Fruit fly (Drosophila melanogaster) whole organism, embryonic: Measurements from ENCODE around the gene tyn.
A peak's percentile ranks its signal among the peaks of the same experiment; 100 is the strongest.

Experiments used
- Blimp-1 ChIP-seq: fragments of 200-800 bp; sonication (Bioruptor generic); optimal IDR thresholded peaks from 3 replicates; lab custom pipeline; 2018; ENCODE audit warnings: missing biosample characterization, missing genetic modification characterization, mild to moderate bottlenecking, moderate library complexity, missing genetic modification reagents
- C15 ChIP-seq: fragments of 200-800 bp; sonication (Bioruptor generic); IDR thresholded peaks from 3 replicates; pipeline ENCODE4 v1.3.6; 2022; ENCODE audit warnings: missing biosample characterization, missing genetic modification characterization
- CG10543 ChIP-seq: fragments of 200-800 bp; sonication (Bioruptor generic); optimal IDR thresholded peaks from 3 replicates; lab custom pipeline; 2017; ENCODE audit warnings: missing biosample characterization, mild to moderate bottlenecking, missing genetic modification characterization, moderate library complexity
- CG11695 ChIP-seq: fragments of 200-800 bp; sonication (Bioruptor generic); IDR thresholded peaks from 3 replicates; pipeline ENCODE4 v1.3.6; 2022; ENCODE audit warnings: missing biosample characterization, missing genetic modification characterization
- CG12071 ChIP-seq: fragments of 200-800 bp; sonication (Bioruptor generic); optimal IDR thresholded peaks from 3 replicates; lab custom pipeline; 2018; ENCODE audit warnings: missing biosample characterization, mild to moderate bottlenecking, missing genetic modification characterization
- CG13123 ChIP-seq: fragments of 200-800 bp; sonication (Bioruptor generic); optimal IDR thresholded peaks from 2 replicates; lab custom pipeline; 2016; ENCODE audit warnings: missing biosample characterization, missing genetic modification characterization
- CG13424 ChIP-seq: fragments of 200-800 bp; sonication (Bioruptor generic); optimal IDR thresholded peaks from 2 replicates; lab custom pipeline; 2019; ENCODE audit warnings: missing biosample characterization, mild to moderate bottlenecking, missing genetic modification characterization, moderate library complexity
- CG14710 ChIP-seq: fragments of 200-800 bp; sonication (Bioruptor generic); optimal IDR thresholded peaks from 3 replicates; lab custom pipeline; 2019; ENCODE audit warnings: missing biosample characterization, mild to moderate bottlenecking, missing genetic modification characterization, moderate library complexity
- CG14965 ChIP-seq: fragments of 200-800 bp; sonication (Bioruptor generic); optimal IDR thresholded peaks from 2 replicates; lab custom pipeline; 2016; ENCODE audit warnings: missing biosample characterization, missing genetic modification characterization, borderline replicate concordance
- CG1529 ChIP-seq: fragments of 200-800 bp; sonication (Bioruptor generic); optimal IDR thresholded peaks from 3 replicates; lab custom pipeline; 2018; ENCODE audit warnings: missing biosample characterization, missing genetic modification characterization
- CG15601 ChIP-seq: fragments of 200-800 bp; sonication (Bioruptor generic); optimal IDR thresholded peaks from 3 replicates; lab custom pipeline; 2019; ENCODE audit warnings: missing biosample characterization, mild to moderate bottlenecking, missing genetic modification characterization, moderate library complexity
- CG15696 ChIP-seq: fragments of 200-800 bp; sonication (Bioruptor generic); optimal IDR thresholded peaks from 2 replicates; lab custom pipeline; 2019; ENCODE audit warnings: missing biosample characterization, mild to moderate bottlenecking, missing genetic modification characterization, moderate library complexity
- CG16863 ChIP-seq: fragments of 200-800 bp; sonication (Bioruptor generic); optimal IDR thresholded peaks from 3 replicates; lab custom pipeline; 2016; ENCODE audit warnings: missing biosample characterization, missing genetic modification characterization
- CG18599 ChIP-seq: fragments of 200-800 bp; sonication (Bioruptor generic); optimal IDR thresholded peaks from 3 replicates; lab custom pipeline; 2017; ENCODE audit warnings: missing biosample characterization, missing genetic modification characterization, mild to moderate bottlenecking, moderate library complexity, missing genetic modification reagents
- CG2202 ChIP-seq: fragments of 200-800 bp; sonication (Bioruptor generic); optimal IDR thresholded peaks from 2 replicates; lab custom pipeline; 2018; ENCODE audit warnings: missing biosample characterization, mild to moderate bottlenecking, missing genetic modification characterization
- CG3065 ChIP-seq: fragments of 200-800 bp; sonication (Bioruptor generic); optimal IDR thresholded peaks from 2 replicates; lab custom pipeline; 2016; ENCODE audit warnings: missing biosample characterization, missing genetic modification characterization
- CG32772 ChIP-seq: fragments of 200-800 bp; sonication (Bioruptor generic); IDR thresholded peaks from 2 replicates; pipeline ENCODE4 v1.3.6; 2022; ENCODE audit warnings: missing biosample characterization, missing genetic modification characterization
- CG5180 ChIP-seq: fragments of 200-800 bp; sonication (Bioruptor generic); optimal IDR thresholded peaks from 3 replicates; lab custom pipeline; 2017; ENCODE audit warnings: missing biosample characterization, missing genetic modification characterization, mild to moderate bottlenecking, moderate library complexity, missing genetic modification reagents
- CrebB ChIP-seq: fragments of 200-800 bp; sonication (Bioruptor generic); optimal IDR thresholded peaks from 3 replicates; lab custom pipeline; 2018; ENCODE audit warnings: missing biosample characterization, mild to moderate bottlenecking, missing genetic modification characterization
- Dbx ChIP-seq: fragments of 200-800 bp; sonication (Bioruptor generic); IDR thresholded peaks from 3 replicates; pipeline ENCODE4 v1.3.6; 2022; ENCODE audit warnings: missing biosample characterization, missing genetic modification characterization
- Dek ChIP-seq: fragments of 200-800 bp; sonication (Bioruptor generic); optimal IDR thresholded peaks from 3 replicates; lab custom pipeline; 2019; ENCODE audit warnings: missing biosample characterization, mild to moderate bottlenecking, missing genetic modification characterization, moderate library complexity
- Dll ChIP-seq: fragments of 200-800 bp; sonication (Bioruptor generic); IDR thresholded peaks from 4 replicates; pipeline ENCODE4 v1.3.6; 2022; ENCODE audit warnings: missing biosample characterization, missing genetic modification characterization; ENCODE audit not compliant: partially characterized antibody
- Ets97D ChIP-seq: fragments of 200-800 bp; sonication (Bioruptor generic); optimal IDR thresholded peaks from 3 replicates; lab custom pipeline; 2016; ENCODE audit warnings: missing biosample characterization, missing genetic modification characterization
- Fer3 ChIP-seq: fragments of 200-800 bp; sonication (Bioruptor generic); optimal IDR thresholded peaks from 2 replicates; lab custom pipeline; 2018; ENCODE audit warnings: missing biosample characterization, mild to moderate bottlenecking, missing genetic modification characterization, moderate library complexity
- H15 ChIP-seq: fragments of 200-800 bp; sonication (Bioruptor generic); IDR thresholded peaks from 3 replicates; pipeline ENCODE4 v1.3.6; 2022; ENCODE audit warnings: missing biosample characterization, missing genetic modification characterization
- HLH3B ChIP-seq: fragments of 200-800 bp; sonication (Bioruptor generic); IDR thresholded peaks from 2 replicates; pipeline ENCODE4 v1.3.6; 2022; ENCODE audit warnings: missing biosample characterization, missing genetic modification characterization
- HLH4C ChIP-seq: fragments of 200-800 bp; sonication (Bioruptor generic); IDR thresholded peaks from 3 replicates; pipeline ENCODE4 v1.3.6; 2022; ENCODE audit warnings: missing biosample characterization, missing genetic modification characterization; ENCODE audit not compliant: partially characterized antibody
- Hr51 ChIP-seq, 2 experiments: fragments of 200-800 bp; sonication (Bioruptor generic); optimal IDR thresholded peaks; 2 replicates in 1 of 2; 3 replicates in 1 of 2; lab custom pipeline; 2016 to 2018; ENCODE audit warnings: missing biosample characterization in 2 of 2, missing genetic modification characterization in 2 of 2, mild to moderate bottlenecking in 1 of 2, moderate library complexity in 1 of 2
- Pdp1 ChIP-seq, 2 experiments: fragments of 200-800 bp; sonication (Bioruptor generic); optimal IDR thresholded peaks; 3 replicates each; lab custom pipeline; 2016; ENCODE audit warnings: missing biosample characterization in 2 of 2, missing genetic modification characterization in 2 of 2, mild to moderate bottlenecking in 1 of 2, moderate library complexity in 1 of 2
- Xbp1 ChIP-seq: fragments of 200-800 bp; sonication (Bioruptor generic); optimal IDR thresholded peaks from 3 replicates; lab custom pipeline; 2016; ENCODE audit warnings: missing biosample characterization, mild to moderate bottlenecking, missing genetic modification characterization
- ab ChIP-seq: fragments of 200-800 bp; sonication (Bioruptor generic); optimal IDR thresholded peaks from 2 replicates; lab custom pipeline; 2016; ENCODE audit warnings: missing biosample characterization, missing genetic modification characterization
- ac ChIP-seq: fragments of 200-800 bp; sonication (Bioruptor generic); optimal IDR thresholded peaks from 3 replicates; lab custom pipeline; 2017; ENCODE audit warnings: missing biosample characterization, mild to moderate bottlenecking, missing genetic modification characterization
- cwo ChIP-seq: fragments of 200-800 bp; sonication (Bioruptor generic); optimal IDR thresholded peaks from 3 replicates; lab custom pipeline; 2017; ENCODE audit warnings: missing biosample characterization, missing genetic modification characterization, mild to moderate bottlenecking, moderate library complexity, missing genetic modification reagents
- dpn ChIP-seq, 2 experiments: fragments of 200-800 bp; sonication (Bioruptor generic); optimal IDR thresholded peaks; 3 replicates each; lab custom pipeline; 2016; ENCODE audit warnings: missing biosample characterization in 2 of 2, missing genetic modification characterization in 2 of 2
- exex ChIP-seq: fragments of 200-800 bp; sonication (Bioruptor generic); optimal IDR thresholded peaks from 4 replicates; lab custom pipeline; 2018; ENCODE audit warnings: missing biosample characterization, mild to moderate bottlenecking, missing genetic modification characterization, moderate library complexity
- fd102C ChIP-seq: fragments of 200-800 bp; sonication (Bioruptor generic); optimal IDR thresholded peaks from 2 replicates; lab custom pipeline; 2018; ENCODE audit warnings: missing biosample characterization, mild to moderate bottlenecking, missing genetic modification characterization, moderate library complexity
- fd96Cb ChIP-seq: fragments of 200-800 bp; sonication (Bioruptor generic); optimal IDR thresholded peaks from 2 replicates; lab custom pipeline; 2018; ENCODE audit warnings: missing biosample characterization, mild to moderate bottlenecking, missing genetic modification characterization, moderate library complexity
- gcm ChIP-seq: fragments of 200-800 bp; sonication (Bioruptor generic); optimal IDR thresholded peaks from 2 replicates; lab custom pipeline; 2019; ENCODE audit warnings: missing biosample characterization, mild to moderate bottlenecking, missing genetic modification characterization, moderate library complexity
- gfzf ChIP-seq: fragments of 200-800 bp; sonication (Bioruptor generic); optimal IDR thresholded peaks from 2 replicates; lab custom pipeline; 2016; ENCODE audit warnings: missing biosample characterization, mild to moderate bottlenecking, missing genetic modification characterization, moderate library complexity
- hb ChIP-seq: fragments of 200-800 bp; sonication (Bioruptor generic); IDR thresholded peaks from 3 replicates; pipeline ENCODE4 v1.3.6; 2022; ENCODE audit warnings: missing biosample characterization, missing genetic modification characterization; ENCODE audit not compliant: partially characterized antibody
- lola ChIP-seq, 3 experiments: fragments of >200 bp in 2 of 3; fragments of 200-800 bp in 1 of 3; sonication (Bioruptor generic) in 1 of 3; optimal IDR thresholded peaks; 2 replicates each; lab custom pipeline; 2017 to 2019; ENCODE audit warnings: missing biosample characterization in 3 of 3, missing genetic modification characterization in 3 of 3, mild to moderate bottlenecking in 1 of 3, moderate library complexity in 1 of 3
- pfk ChIP-seq: fragments of 200-800 bp; sonication (Bioruptor generic); optimal IDR thresholded peaks from 2 replicates; lab custom pipeline; 2018; ENCODE audit warnings: missing biosample characterization, mild to moderate bottlenecking, missing genetic modification characterization, moderate library complexity
- sc ChIP-seq, 3 experiments: fragments of >200 bp in 2 of 3; fragments of 200-800 bp in 1 of 3; sonication (Bioruptor generic) in 1 of 3; optimal IDR thresholded peaks; 2 replicates in 2 of 3; 3 replicates in 1 of 3; lab custom pipeline; 2017; ENCODE audit warnings: mild to moderate bottlenecking in 1 of 3, missing biosample characterization in 1 of 3, missing genetic modification characterization in 1 of 3, missing genetic modification reagents in 1 of 3
- sim ChIP-seq: fragments of 200-800 bp; sonication (Bioruptor generic); IDR thresholded peaks from 2 replicates; pipeline ENCODE4 v1.3.6; 2022; ENCODE audit warnings: missing biosample characterization, missing genetic modification characterization
- stc ChIP-seq: fragments of 200-800 bp; sonication (Bioruptor generic); IDR thresholded peaks from 2 replicates; pipeline ENCODE4 v1.3.6; 2022; ENCODE audit warnings: missing biosample characterization, missing genetic modification characterization
- toy ChIP-seq: fragments of 200-800 bp; sonication (Bioruptor generic); IDR thresholded peaks from 2 replicates; pipeline ENCODE4 v1.3.6; 2022; ENCODE audit warnings: missing biosample characterization, missing genetic modification characterization
- twi ChIP-seq: fragments of 200-800 bp; optimal IDR thresholded peaks from 2 replicates; lab custom pipeline; 2019; ENCODE audit warnings: missing biosample characterization, mild to moderate bottlenecking, missing genetic modification characterization, moderate library complexity
- wor ChIP-seq: fragments of 200-800 bp; sonication (Bioruptor generic); IDR thresholded peaks from 2 replicates; pipeline ENCODE4 v1.3.6; 2022; ENCODE audit warnings: missing biosample characterization, missing genetic modification characterization
- zen ChIP-seq: fragments of 200-800 bp; sonication (Bioruptor generic); optimal IDR thresholded peaks from 3 replicates; lab custom pipeline; 2018; ENCODE audit warnings: missing biosample characterization, mild to moderate bottlenecking, missing genetic modification characterization, moderate library complexity

tyn gene

DNA sequence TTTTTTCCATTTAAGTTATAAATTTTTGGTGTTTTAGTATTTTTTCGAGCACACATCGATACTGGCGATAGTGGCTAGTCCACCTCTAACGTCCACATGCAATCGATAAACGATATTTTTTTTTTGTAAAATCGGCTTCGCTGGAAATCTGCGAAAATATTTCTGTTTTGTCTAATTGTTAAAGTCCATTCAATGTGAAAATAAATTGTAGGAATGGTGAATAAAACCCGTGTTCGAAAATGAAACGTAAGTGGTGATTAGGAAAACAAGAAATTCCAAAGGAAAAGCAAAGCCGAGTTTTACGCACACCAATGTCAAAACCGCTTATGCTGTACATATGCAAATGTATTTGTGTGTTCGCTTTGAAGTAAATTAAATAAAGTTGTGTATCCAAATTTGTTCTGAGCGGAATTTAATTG is 12.8 kb upstream of the tyn start, which contains the start of gene RhoGAP1A (continued):
- TF ChIP-seq toy (GFP tag; lab: Robert Waterston, UW), result no peak
- no peak for TF ChIP-seq CG12071 (GFP tag; lab: Kevin White, UChicago)
- no peak for TF ChIP-seq Xbp1
- TF ChIP-seq sc (optimal IDR thresholded peaks at IDR 0.05; lab: Kevin White, UChicago), result no peak
- TF ChIP-seq sc (GFP tag; optimal IDR thresholded peaks at IDR 0.05; lab: Kevin White, UChicago), result no peak
- no peak for TF ChIP-seq CG3065 (GFP tag; lab: Kevin White, UChicago)
- TF ChIP-seq fd102C (GFP tag; lab: Kevin White, UChicago), result no peak
- TF ChIP-seq fd96Cb (tag; lab: Kevin White, UChicago), result no peak
- no peak for TF ChIP-seq ac (GFP tag; lab: Kevin White, UChicago)
- TF ChIP-seq Blimp-1, result no peak
- no peak for TF ChIP-seq CG1529 (GFP tag; lab: Kevin White, UChicago)
- TF ChIP-seq CG2202, result no peak
- no peak for TF ChIP-seq CG32772
- TF ChIP-seq Hr51 (GFP tag; optimal IDR thresholded peaks at IDR 0.05; lab: Kevin White, UChicago), result no peak
- TF ChIP-seq gfzf (GFP tag; lab: Kevin White, UChicago), result peak; percentile 56
- no peak for TF ChIP-seq H15 (GFP tag; lab: Robert Waterston, UW)
- no peak for TF ChIP-seq gcm
- TF ChIP-seq pfk (GFP tag; lab: Kevin White, UChicago), result no peak
- TF ChIP-seq cwo (GFP tag; lab: Kevin White, UChicago), result no peak
- TF ChIP-seq twi (tag; lab: Kevin White, UChicago), result no peak
- TF ChIP-seq sim (GFP tag; lab: Robert Waterston, UW), result no peak
- peak; percentile 81 for TF ChIP-seq Dll (GFP tag; lab: Robert Waterston, UW)
- peak; percentile 45 for TF ChIP-seq CG14710 (tag; lab: Kevin White, UChicago)
- TF ChIP-seq CG15601 (tag; lab: Kevin White, UChicago), result peak; percentile 7
- peak; percentile 65 for TF ChIP-seq hb (GFP tag; lab: Robert Waterston, UW)
- TF ChIP-seq Dek (tag; lab: Kevin White, UChicago), result no peak
- no peak for TF ChIP-seq CG11695 (GFP tag; lab: Robert Waterston, UW)
- TF ChIP-seq CG13123, result no peak
- TF ChIP-seq zen (tag; lab: Kevin White, UChicago), result no peak
- no peak for TF ChIP-seq CG15696 (tag; lab: Kevin White, UChicago)
- TF ChIP-seq HLH3B, result no peak
- no peak for TF ChIP-seq CG16863 (GFP tag; lab: Kevin White, UChicago)
- TF ChIP-seq CG18599 (GFP tag; lab: Kevin White, UChicago), result no peak
- TF ChIP-seq CG5180 (GFP tag; lab: Kevin White, UChicago), result no peak
- TF ChIP-seq exex (tag; lab: Kevin White, UChicago), result no peak
- no peak for TF ChIP-seq wor (GFP tag; lab: Robert Waterston, UW)
- no peak for TF ChIP-seq dpn (GFP tag; optimal IDR thresholded peaks at IDR 0.05; lab: Kevin White, UChicago)
- TF ChIP-seq CG13424 (tag; lab: Kevin White, UChicago), result no peak
- TF ChIP-seq Ets97D (GFP tag; lab: Kevin White, UChicago), result peak; percentile 40
- no peak for TF ChIP-seq ab (GFP tag; lab: Kevin White, UChicago)
- no peak for TF ChIP-seq CG10543 (GFP tag; lab: Kevin White, UChicago)
- TF ChIP-seq Pdp1 (GFP tag; optimal IDR thresholded peaks at IDR 0.05; lab: Kevin White, UChicago), result peak in 1 of 2 experiments; percentile 7
- no peak for TF ChIP-seq lola (GFP tag; optimal IDR thresholded peaks at IDR 0.05; lab: Kevin White, UChicago)
- no peak for TF ChIP-seq CG14965
- no peak for TF ChIP-seq CrebB (tag; lab: Kevin White, UChicago)
- TF ChIP-seq Dbx (GFP tag; lab: Robert Waterston, UW), result no peak
- no peak for TF ChIP-seq stc (GFP tag; lab: Robert Waterston, UW)
- TF ChIP-seq C15 (GFP tag; lab: Robert Waterston, UW), result no peak
- TF ChIP-seq HLH4C, result peak; percentile 75
- no peak for TF ChIP-seq Fer3 (tag; lab: Kevin White, UChicago)
